Fruit fly (Drosophila melanogaster) whole organism, embryonic: ENCODE results near the gene CG43998.

Source experiments
- BtbVII ChIP-seq: fragments of 200-800 bp; sonication (Bioruptor generic); optimal IDR thresholded peaks from 3 replicates; lab custom pipeline; 2017; ENCODE audit warnings: missing biosample characterization, mild to moderate bottlenecking, missing genetic modification characterization
- CG10431 ChIP-seq: fragments of 200-800 bp; sonication (Bioruptor generic); optimal IDR thresholded peaks from 3 replicates; lab custom pipeline; 2018; ENCODE audit warnings: missing biosample characterization, mild to moderate bottlenecking, missing genetic modification characterization
- CG11247 ChIP-seq: fragments of 200-800 bp; sonication (Bioruptor generic); IDR thresholded peaks from 2 replicates; pipeline ENCODE4 v1.3.6; 2022; ENCODE audit warnings: missing biosample characterization, missing genetic modification characterization
- CG12219 ChIP-seq: fragments of 200-800 bp; sonication (Bioruptor generic); optimal IDR thresholded peaks from 3 replicates; lab custom pipeline; 2018; ENCODE audit warnings: missing biosample characterization, mild to moderate bottlenecking, missing genetic modification characterization
- CG12659 ChIP-seq: fragments of 200-800 bp; sonication (Bioruptor generic); optimal IDR thresholded peaks from 3 replicates; lab custom pipeline; 2017; ENCODE audit warnings: mild to moderate bottlenecking, missing biosample characterization, missing genetic modification reagents, missing genetic modification characterization
- CG13287 ChIP-seq: fragments of 200-800 bp; sonication (Bioruptor generic); IDR thresholded peaks from 2 replicates; pipeline ENCODE4 v1.3.6; 2022; ENCODE audit warnings: missing biosample characterization, missing genetic modification characterization; ENCODE audit not compliant: partially characterized antibody
- CG13894 ChIP-seq: fragments of 200-800 bp; sonication (Bioruptor generic); optimal IDR thresholded peaks from 3 replicates; lab custom pipeline; 2018; ENCODE audit warnings: missing biosample characterization, mild to moderate bottlenecking, missing genetic modification characterization, moderate library complexity
- CG14014 ChIP-seq: fragments of 200-800 bp; sonication (Bioruptor generic); IDR thresholded peaks from 2 replicates; pipeline ENCODE4 v1.3.6; 2022; ENCODE audit warnings: missing biosample characterization, missing genetic modification characterization
- CG15073 ChIP-seq: fragments of 200-800 bp; sonication (Bioruptor generic); optimal IDR thresholded peaks from 2 replicates; lab custom pipeline; 2016; ENCODE audit warnings: missing biosample characterization, missing genetic modification characterization
- CG15479 ChIP-seq: fragments of 200-800 bp; sonication (Bioruptor generic); optimal IDR thresholded peaks from 3 replicates; lab custom pipeline; 2019; ENCODE audit warnings: missing biosample characterization, mild to moderate bottlenecking, missing genetic modification characterization, moderate library complexity
- CG15514 ChIP-seq: fragments of 200-800 bp; sonication (Bioruptor generic); optimal IDR thresholded peaks from 3 replicates; lab custom pipeline; 2017; ENCODE audit warnings: missing biosample characterization, missing genetic modification characterization, mild to moderate bottlenecking, moderate library complexity, missing genetic modification reagents
- CG17359 ChIP-seq: fragments of 200-800 bp; sonication (Bioruptor generic); optimal IDR thresholded peaks from 3 replicates; lab custom pipeline; 2018; ENCODE audit warnings: missing biosample characterization, mild to moderate bottlenecking, missing genetic modification characterization, moderate library complexity
- CG17612 ChIP-seq: fragments of 200-800 bp; sonication (Bioruptor generic); IDR thresholded peaks from 2 replicates; pipeline ENCODE4 v1.3.6; 2022; ENCODE audit warnings: missing biosample characterization, missing genetic modification characterization
- CG17912 ChIP-seq: fragments of 200-800 bp; sonication (Bioruptor generic); optimal IDR thresholded peaks from 2 replicates; lab custom pipeline; 2018; ENCODE audit warnings: missing biosample characterization, mild to moderate bottlenecking, missing genetic modification characterization
- CG18599 ChIP-seq: fragments of 200-800 bp; sonication (Bioruptor generic); optimal IDR thresholded peaks from 3 replicates; lab custom pipeline; 2017; ENCODE audit warnings: missing biosample characterization, missing genetic modification characterization, mild to moderate bottlenecking, moderate library complexity, missing genetic modification reagents
- CG3065 ChIP-seq: fragments of 200-800 bp; sonication (Bioruptor generic); optimal IDR thresholded peaks from 2 replicates; lab custom pipeline; 2016; ENCODE audit warnings: missing biosample characterization, missing genetic modification characterization
- CG3995 ChIP-seq: fragments of 200-800 bp; sonication (Bioruptor generic); optimal IDR thresholded peaks from 3 replicates; lab custom pipeline; 2016; ENCODE audit warnings: missing biosample characterization, missing genetic modification characterization
- CG4282 ChIP-seq: fragments of 200-800 bp; sonication (Bioruptor generic); optimal IDR thresholded peaks from 2 replicates; lab custom pipeline; 2016; ENCODE audit warnings: missing biosample characterization, missing genetic modification characterization
- CG6683 ChIP-seq: fragments of 200-800 bp; sonication (Bioruptor generic); optimal IDR thresholded peaks from 2 replicates; lab custom pipeline; 2017; ENCODE audit warnings: missing biosample characterization, mild to moderate bottlenecking, missing genetic modification characterization, missing genetic modification reagents
- CG6765 ChIP-seq: fragments of 200-800 bp; sonication (Bioruptor generic); optimal IDR thresholded peaks from 3 replicates; lab custom pipeline; 2017; ENCODE audit warnings: missing biosample characterization, mild to moderate bottlenecking, missing genetic modification characterization
- CG6791 ChIP-seq: fragments of 200-800 bp; sonication (Bioruptor generic); IDR thresholded peaks from 3 replicates; pipeline ENCODE4 v1.3.6; 2022; ENCODE audit warnings: missing biosample characterization, missing genetic modification characterization; ENCODE audit not compliant: partially characterized antibody
- CG6813 ChIP-seq: fragments of 200-800 bp; sonication (Bioruptor generic); optimal IDR thresholded peaks from 2 replicates; lab custom pipeline; 2017; ENCODE audit warnings: missing biosample characterization, missing genetic modification characterization, mild to moderate bottlenecking, moderate library complexity, missing genetic modification reagents
- CG7987 ChIP-seq: fragments of 200-800 bp; sonication (Bioruptor generic); optimal IDR thresholded peaks from 2 replicates; lab custom pipeline; 2018; ENCODE audit warnings: missing biosample characterization, mild to moderate bottlenecking, missing genetic modification characterization, moderate library complexity
- CG9876 ChIP-seq: fragments of 200-800 bp; sonication (Bioruptor generic); optimal IDR thresholded peaks from 2 replicates; lab custom pipeline; 2016; ENCODE audit warnings: missing biosample characterization, missing genetic modification characterization
- E2f2 ChIP-seq: fragments of 200-800 bp; sonication (Bioruptor generic); IDR thresholded peaks from 2 replicates; pipeline ENCODE4 v1.3.6; 2022; ENCODE audit warnings: missing biosample characterization, missing genetic modification characterization
- ERR ChIP-seq: fragments of 200-800 bp; sonication (Bioruptor generic); optimal IDR thresholded peaks from 2 replicates; lab custom pipeline; 2016; ENCODE audit warnings: missing biosample characterization, missing genetic modification characterization
- Mes4 ChIP-seq: fragments of 200-800 bp; sonication (Bioruptor generic); optimal IDR thresholded peaks from 2 replicates; lab custom pipeline; 2016; ENCODE audit warnings: missing biosample characterization, missing genetic modification characterization
- Oli ChIP-seq: fragments of 200-800 bp; sonication (Bioruptor generic); optimal IDR thresholded peaks from 2 replicates; lab custom pipeline; 2018; ENCODE audit warnings: missing biosample characterization, mild to moderate bottlenecking, missing genetic modification characterization, moderate library complexity
- Scr ChIP-seq: fragments of 200-800 bp; sonication (Bioruptor generic); IDR thresholded peaks from 2 replicates; pipeline ENCODE4 v1.3.6; 2022; ENCODE audit warnings: missing biosample characterization, missing genetic modification characterization; ENCODE audit not compliant: partially characterized antibody
- Usf ChIP-seq: fragments of 200-800 bp; sonication (Bioruptor generic); optimal IDR thresholded peaks from 2 replicates; lab custom pipeline; 2017; ENCODE audit warnings: missing genotype, missing biosample characterization, missing genetic modification characterization
- bsh ChIP-seq, 2 experiments: fragments of 200-800 bp; sonication (Bioruptor generic); optimal IDR thresholded peaks; 2 replicates each; lab custom pipeline; 2017 to 2018; ENCODE audit warnings: mild to moderate bottlenecking in 2 of 2, missing biosample characterization in 2 of 2, missing genetic modification characterization in 2 of 2, moderate library complexity in 1 of 2
- dati ChIP-seq: fragments of 200-800 bp; sonication (Bioruptor generic); IDR thresholded peaks from 2 replicates; pipeline ENCODE4 v1.3.6; 2022; ENCODE audit warnings: missing biosample characterization, missing genetic modification characterization
- gce ChIP-seq: fragments of 200-800 bp; sonication (Bioruptor generic); IDR thresholded peaks from 3 replicates; pipeline ENCODE4 v1.3.6; 2022; ENCODE audit warnings: missing biosample characterization, missing genetic modification characterization
- grn ChIP-seq: fragments of 200-800 bp; sonication (Bioruptor generic); optimal IDR thresholded peaks from 3 replicates; lab custom pipeline; 2017; ENCODE audit warnings: missing biosample characterization, missing genetic modification characterization
- ind ChIP-seq: fragments of 200-800 bp; sonication (Bioruptor generic); optimal IDR thresholded peaks from 3 replicates; lab custom pipeline; 2016; ENCODE audit warnings: missing biosample characterization, missing genetic modification characterization
- kah ChIP-seq: fragments of 200-800 bp; sonication (Bioruptor generic); optimal IDR thresholded peaks from 2 replicates; lab custom pipeline; 2018; ENCODE audit warnings: missing biosample characterization, mild to moderate bottlenecking, missing genetic modification characterization
- kay ChIP-seq: fragments of 200-800 bp; sonication (Bioruptor generic); optimal IDR thresholded peaks from 2 replicates; lab custom pipeline; 2016; ENCODE audit warnings: missing biosample characterization, missing genetic modification characterization
- lola ChIP-seq, 3 experiments: fragments of >200 bp in 2 of 3; fragments of 200-800 bp in 1 of 3; sonication (Bioruptor generic) in 1 of 3; optimal IDR thresholded peaks; 2 replicates each; lab custom pipeline; 2017 to 2019; ENCODE audit warnings: missing biosample characterization in 3 of 3, missing genetic modification characterization in 3 of 3, mild to moderate bottlenecking in 1 of 3, moderate library complexity in 1 of 3
- mam ChIP-seq: fragments of 200-800 bp; sonication (Bioruptor generic); optimal IDR thresholded peaks from 3 replicates; lab custom pipeline; 2016; ENCODE audit warnings: missing biosample characterization, missing genetic modification characterization
- nom ChIP-seq: fragments of 200-800 bp; sonication (Bioruptor generic); optimal IDR thresholded peaks from 2 replicates; lab custom pipeline; 2017; ENCODE audit warnings: missing biosample characterization, missing genetic modification characterization, mild to moderate bottlenecking, moderate library complexity, missing genetic modification reagents
- pan ChIP-seq, 4 experiments: fragments of >200 bp in 3 of 4; fragments of 200-800 bp in 1 of 4; sonication (Bioruptor generic) in 1 of 4; optimal IDR thresholded peaks in 3 of 4; IDR thresholded peaks in 1 of 4; 2 replicates each; pipeline versions ENCODE4 v1.3.6 to Lab custom; 2017 to 2022; ENCODE audit warnings: missing biosample characterization in 2 of 4, missing genetic modification characterization in 2 of 4, mixed read lengths in 1 of 4
- sd ChIP-seq: fragments of 200-800 bp; sonication (Bioruptor generic); optimal IDR thresholded peaks from 3 replicates; lab custom pipeline; 2018; ENCODE audit warnings: missing biosample characterization, mild to moderate bottlenecking, missing genetic modification characterization, moderate library complexity
- sr ChIP-seq: fragments of 200-800 bp; sonication (Bioruptor generic); IDR thresholded peaks from 3 replicates; pipeline ENCODE4 v1.3.6; 2022; ENCODE audit warnings: missing biosample characterization, missing genetic modification characterization
- twi ChIP-seq: fragments of 200-800 bp; optimal IDR thresholded peaks from 2 replicates; lab custom pipeline; 2019; ENCODE audit warnings: missing biosample characterization, mild to moderate bottlenecking, missing genetic modification characterization, moderate library complexity
- vnd ChIP-seq: fragments of 200-800 bp; sonication (Bioruptor generic); IDR thresholded peaks from 3 replicates; pipeline ENCODE4 v1.3.6; 2022; ENCODE audit warnings: missing biosample characterization, missing genetic modification characterization; ENCODE audit not compliant: partially characterized antibody
- zfh2 ChIP-seq: fragments of 200-800 bp; sonication (Bioruptor generic); optimal IDR thresholded peaks from 2 replicates; lab custom pipeline; 2016; ENCODE audit warnings: missing biosample characterization, missing genetic modification characterization

Gene CG43998

dm6 chr3R:23886270-23887095 is 42.3 kb downstream of the CG43998 start (continued):
- TF ChIP-seq CG12219 (peak; percentile 84), CG10431 (peak; percentile 81), CG17359 (tag; lab: Kevin White, UChicago) (peak; percentile 86), CG3065 (peak; percentile 64), twi (peak; percentile 94), CG14014 (GFP tag; lab: Robert Waterston, UW) (peak; percentile 77), vnd (GFP tag; lab: Robert Waterston, UW) (no peak), ERR (GFP tag; lab: Kevin White, UChicago) (no peak), CG15479 (peak; percentile 45), CG15514 (GFP tag; lab: Kevin White, UChicago) (peak; percentile 29), BtbVII (GFP tag; lab: Kevin White, UChicago) (peak; percentile 64), CG13894 (tag; lab: Kevin White, UChicago) (no peak), grn (GFP tag; lab: Kevin White, UChicago) (peak; percentile 19), dati (GFP tag; lab: Robert Waterston, UW) (0 out of 2 replicates have a peak, but pooled peaks have one; percentile 56), lola (GFP tag; optimal IDR thresholded peaks at IDR 0.05; lab: Kevin White, UChicago) (peak in 1 of 3 experiments; percentile 96), Scr (GFP tag; lab: Robert Waterston, UW) (0 out of 2 replicates have a peak, but pooled peaks have one; percentile 29), CG6813 (peak; percentile 90), E2f2 (GFP tag; lab: Robert Waterston, UW) (peak; percentile 69), CG11247 (peak; percentile 56), kay (GFP tag; lab: Kevin White, UChicago) (peak; percentile 52), CG12659 (GFP tag; lab: Kevin White, UChicago) (peak; percentile 70), bsh (GFP tag; optimal IDR thresholded peaks at IDR 0.05; lab: Kevin White, UChicago) (peak; percentile 90 to 94), sr (GFP tag; lab: Robert Waterston, UW) (no peak; the same call in 2 of the 3 replicates), CG6765 (GFP tag; lab: Kevin White, UChicago) (no peak), zfh2 (GFP tag; lab: Kevin White, UChicago) (peak; percentile 8), CG17612 (GFP tag; lab: Robert Waterston, UW) (no peak), gce (GFP tag; lab: Robert Waterston, UW) (peak; percentile 77; the same call in 2 of the 3 replicates), CG17912 (GFP tag; lab: Kevin White, UChicago) (no peak), sd (tag; lab: Kevin White, UChicago) (peak; percentile 81), CG6683 (GFP tag; lab: Kevin White, UChicago) (peak; percentile 58), CG6791 (GFP tag; lab: Robert Waterston, UW) (no peak), CG18599 (GFP tag; lab: Kevin White, UChicago) (peak; percentile 73), CG9876 (GFP tag; lab: Kevin White, UChicago) (peak; percentile 32), mam (peak; percentile 46), kah (GFP tag; lab: Kevin White, UChicago) (peak; percentile 60), ind (GFP tag; lab: Kevin White, UChicago) (peak; percentile 71), CG13287 (GFP tag; lab: Robert Waterston, UW) (no peak), CG3995 (GFP tag; lab: Kevin White, UChicago) (no peak), CG4282 (GFP tag; lab: Kevin White, UChicago) (no peak), nom (GFP tag; lab: Kevin White, UChicago) (peak; percentile 94), Usf (GFP tag; lab: Kevin White, UChicago) (peak; percentile 76), Mes4 (GFP tag; lab: Kevin White, UChicago) (peak; percentile 79), CG7987 (GFP tag; lab: Kevin White, UChicago) (peak; percentile 3), CG15073 (GFP tag; lab: Kevin White, UChicago) (peak; percentile 88), pan (optimal IDR thresholded peaks at IDR 0.05; lab: Kevin White, UChicago) (no peak), pan (GFP tag; optimal IDR thresholded peaks at IDR 0.05 in 1 of 2, IDR thresholded peaks at IDR 0.05 in 1 of 2) (peak in 1 of 2 experiments; percentile 77), Oli (tag; lab: Kevin White, UChicago) (peak; percentile 90)
